Worm (Caenorhabditis elegans) whole organism, L3 larva: ENCODE measurements around the gene ptp-3.

Experiments
- R02D3.7 ChIP-seq: fragments of 150-350 bp; optimal IDR thresholded peaks from 2 replicates; lab custom pipeline; 2014; ENCODE audit warnings: missing biosample characterization, missing genetic modification characterization
- ZK546.5 ChIP-seq: sonication (generic microtip); optimal IDR thresholded peaks from 2 replicates; lab custom pipeline; 2017; ENCODE audit warnings: missing biosample characterization, missing genetic modification characterization
- aly-2 ChIP-seq: fragments of 150-350 bp; optimal IDR thresholded peaks from 2 replicates; lab custom pipeline; 2014; ENCODE audit warnings: missing biosample characterization, missing genetic modification characterization
- ama-1 ChIP-seq: fragments of 150-350 bp; optimal IDR thresholded peaks from 2 replicates; lab custom pipeline; 2018
- ceh-16 ChIP-seq: sonication (generic microtip); optimal IDR thresholded peaks from 2 replicates; lab custom pipeline; 2017; ENCODE audit warnings: missing biosample characterization, missing genetic modification characterization
- ceh-28 ChIP-seq: fragments of 150-350 bp; optimal IDR thresholded peaks from 2 replicates; lab custom pipeline; 2014; ENCODE audit warnings: missing biosample characterization, missing genetic modification reagents, missing genetic modification characterization
- ceh-9 ChIP-seq: sonication (generic microtip); optimal IDR thresholded peaks from 2 replicates; lab custom pipeline; 2018; ENCODE audit warnings: missing biosample characterization, missing genetic modification characterization
- daf-12 ChIP-seq: fragments of 150-350 bp; optimal IDR thresholded peaks from 2 replicates; lab custom pipeline; 2014; ENCODE audit warnings: missing biosample characterization, missing genetic modification reagents, missing genetic modification characterization
- egl-5 ChIP-seq: fragments of 150-350 bp; optimal IDR thresholded peaks from 2 replicates; lab custom pipeline; 2017; ENCODE audit warnings: missing biosample characterization, missing genetic modification reagents, missing genetic modification characterization, inconsistent platforms
- elt-2 ChIP-seq: sonication (generic microtip); optimal IDR thresholded peaks from 2 replicates; lab custom pipeline; 2016; ENCODE audit warnings: missing genetic modification reagents, mild to moderate bottlenecking, missing genetic modification characterization, missing compliant biosample characterization
- elt-3 ChIP-seq, 3 experiments: fragments of 150-350 bp in 1 of 3; sonication (generic microtip) in 2 of 3; optimal IDR thresholded peaks; 2 replicates in 2 of 3; 4 replicates in 1 of 3; lab custom pipeline; 2014 to 2017; ENCODE audit warnings: missing biosample characterization in 3 of 3, missing genetic modification characterization in 3 of 3
- eor-1 ChIP-seq, 2 experiments: fragments of 150-350 bp; optimal IDR thresholded peaks; 2 replicates each; lab custom pipeline; 2014 to 2018; ENCODE audit warnings: missing biosample characterization in 2 of 2, missing genetic modification characterization in 2 of 2
- fkh-10 ChIP-seq: sonication (generic microtip); optimal IDR thresholded peaks from 2 replicates; lab custom pipeline; 2017; ENCODE audit warnings: missing biosample characterization, missing genetic modification reagents, missing genetic modification characterization
- fkh-2 ChIP-seq: fragments of 150-350 bp; optimal IDR thresholded peaks from 2 replicates; lab custom pipeline; 2014; ENCODE audit warnings: missing biosample characterization, missing genetic modification reagents, missing genetic modification characterization
- fos-1 ChIP-seq: fragments of 150-350 bp; optimal IDR thresholded peaks from 2 replicates; lab custom pipeline; 2014; ENCODE audit warnings: missing biosample characterization, missing genetic modification characterization
- hmg-11 ChIP-seq: sonication (generic microtip); optimal IDR thresholded peaks from 2 replicates; lab custom pipeline; 2016; ENCODE audit warnings: missing genetic modification characterization, missing compliant biosample characterization
- jun-1 ChIP-seq: fragments of 150-350 bp; optimal IDR thresholded peaks from 2 replicates; lab custom pipeline; 2014; ENCODE audit warnings: missing biosample characterization, missing genetic modification reagents, missing genetic modification characterization
- lin-15B ChIP-seq: fragments of 150-350 bp; optimal IDR thresholded peaks from 2 replicates; lab custom pipeline; 2014; ENCODE audit warnings: missing biosample characterization, missing genetic modification characterization
- lin-39 ChIP-seq: fragments of 150-350 bp; optimal IDR thresholded peaks from 2 replicates; lab custom pipeline; 2018; ENCODE audit warnings: missing biosample characterization, missing genetic modification reagents, missing genetic modification characterization
- lsy-12 ChIP-seq: sonication (generic microtip); optimal IDR thresholded peaks from 2 replicates; lab custom pipeline; 2016; ENCODE audit warnings: mild to moderate bottlenecking, missing genetic modification characterization, missing compliant biosample characterization
- mdl-1 ChIP-seq: fragments of 150-350 bp; optimal IDR thresholded peaks from 2 replicates; lab custom pipeline; 2014; ENCODE audit warnings: missing biosample characterization, missing genetic modification characterization
- mml-1 ChIP-seq: fragments of 150-350 bp; sonication (generic microtip); optimal IDR thresholded peaks from 3 replicates; lab custom pipeline; 2014; ENCODE audit warnings: missing biosample characterization, missing genetic modification characterization
- nfya-1 ChIP-seq: sonication (generic microtip); optimal IDR thresholded peaks from 2 replicates; lab custom pipeline; 2017; ENCODE audit warnings: missing genetic modification characterization, mild to moderate bottlenecking, missing compliant biosample characterization, antibody characterized with exemption, moderate library complexity; ENCODE audit not compliant: insufficient read depth
- nhr-11 ChIP-seq: fragments of 150-350 bp; optimal IDR thresholded peaks from 2 replicates; lab custom pipeline; 2014; ENCODE audit warnings: missing biosample characterization, missing genetic modification characterization
- nhr-12 ChIP-seq: fragments of 150-350 bp; optimal IDR thresholded peaks from 2 replicates; lab custom pipeline; 2014; ENCODE audit warnings: missing biosample characterization, missing genetic modification characterization
- nhr-23 ChIP-seq: fragments of 150-350 bp; optimal IDR thresholded peaks from 2 replicates; lab custom pipeline; 2014; ENCODE audit warnings: missing biosample characterization, missing genetic modification reagents, missing genetic modification characterization
- nhr-237 ChIP-seq: fragments of 150-350 bp; optimal IDR thresholded peaks from 2 replicates; lab custom pipeline; 2014; ENCODE audit warnings: missing biosample characterization, missing genetic modification characterization
- nhr-25 ChIP-seq: sonication (generic microtip); optimal IDR thresholded peaks from 2 replicates; lab custom pipeline; 2017; ENCODE audit warnings: missing biosample characterization, missing genetic modification characterization
- nhr-43 ChIP-seq: sonication (generic microtip); optimal IDR thresholded peaks from 2 replicates; lab custom pipeline; 2016; ENCODE audit warnings: mild to moderate bottlenecking, missing genetic modification characterization, missing compliant biosample characterization; ENCODE audit not compliant: poor library complexity, severe bottlenecking
- nhr-67 ChIP-seq: fragments of 150-350 bp; optimal IDR thresholded peaks from 2 replicates; lab custom pipeline; 2014; ENCODE audit warnings: missing biosample characterization, missing genetic modification characterization
- nhr-76 ChIP-seq: fragments of 150-350 bp; sonication (generic microtip); optimal IDR thresholded peaks from 5 replicates; lab custom pipeline; 2014; ENCODE audit warnings: missing biosample characterization, missing genetic modification characterization
- snpc-4 ChIP-seq: fragments of 150-350 bp; optimal IDR thresholded peaks from 2 replicates; lab custom pipeline; 2014; ENCODE audit warnings: missing biosample characterization, missing genetic modification characterization
- tbx-2 ChIP-seq: sonication (generic microtip); optimal IDR thresholded peaks from 2 replicates; lab custom pipeline; 2016; ENCODE audit warnings: mild to moderate bottlenecking, missing genetic modification characterization, missing compliant biosample characterization
- unc-39 ChIP-seq: sonication (generic microtip); optimal IDR thresholded peaks from 4 replicates; lab custom pipeline; 2017; ENCODE audit warnings: missing biosample characterization, missing genetic modification characterization
- unc-62 ChIP-seq: fragments of 150-350 bp; sonication (generic microtip); optimal IDR thresholded peaks from 4 replicates; lab custom pipeline; 2014; ENCODE audit warnings: missing biosample characterization, missing genetic modification reagents, missing genetic modification characterization
- zag-1 ChIP-seq: fragments of 150-350 bp; optimal IDR thresholded peaks from 2 replicates; lab custom pipeline; 2014; ENCODE audit warnings: missing biosample characterization, missing genetic modification characterization
- ztf-11 ChIP-seq: fragments of 150-350 bp; optimal IDR thresholded peaks from 2 replicates; lab custom pipeline; 2014; ENCODE audit warnings: missing biosample characterization, missing genetic modification characterization

ptp-3 gene

ce11 chrII:10964748-10965147 is 10.6 kb upstream of the ptp-3 start:
- TF ChIP-seq ceh-28 (tag; lab: Kevin White, UChicago) (no peak), nhr-67 (tag; lab: Kevin White, UChicago) (no peak), ceh-9 (tag; lab: Kevin White, UChicago) (no peak), unc-62 (GFP tag; lab: Kevin White, UChicago) (no peak), elt-3 (tag; optimal IDR thresholded peaks at IDR 0.05; lab: Kevin White, UChicago) (no peak), aly-2 (tag; lab: Kevin White, UChicago) (no peak), nfya-1 (tag; lab: Kevin White, UChicago) (no peak), lin-15B (tag; lab: Kevin White, UChicago) (no peak), fkh-2 (tag; lab: Kevin White, UChicago) (no peak), mml-1 (tag; lab: Kevin White, UChicago) (no peak), nhr-237 (tag; lab: Kevin White, UChicago) (no peak), daf-12 (tag; lab: Kevin White, UChicago) (no peak), nhr-25 (tag; lab: Kevin White, UChicago) (no peak), hmg-11 (tag; lab: Kevin White, UChicago) (no peak), lsy-12 (no peak)

ce11 chrII:10970625-10971024 is 4.7 kb upstream of the ptp-3 start:
- TF ChIP-seq nhr-11 (tag; lab: Kevin White, UChicago) = no peak
- TF ChIP-seq nhr-25 (tag; lab: Kevin White, UChicago) = no peak
- TF ChIP-seq aly-2 (tag; lab: Kevin White, UChicago) = no peak
- TF ChIP-seq R02D3.7 = no peak
- TF ChIP-seq jun-1 (tag; lab: Kevin White, UChicago) = no peak
- no peak for TF ChIP-seq unc-39 (tag; lab: Kevin White, UChicago)
- TF ChIP-seq fos-1 (tag; lab: Kevin White, UChicago) = no peak
- TF ChIP-seq fkh-2 (tag; lab: Kevin White, UChicago) = no peak
- no peak for TF ChIP-seq mml-1 (tag; lab: Kevin White, UChicago)
- no peak for TF ChIP-seq nhr-237 (tag; lab: Kevin White, UChicago)
- TF ChIP-seq nhr-23 (tag; lab: Kevin White, UChicago) = no peak
- TF ChIP-seq ceh-16 = no peak
- TF ChIP-seq nhr-67 (tag; lab: Kevin White, UChicago) = no peak

ce11 chrII:10971677-10972076 is 3.7 kb upstream of the ptp-3 start:
- TF ChIP-seq eor-1 (tag; optimal IDR thresholded peaks at IDR 0.05; lab: Kevin White, UChicago) (no peak), ztf-11 (tag; lab: Kevin White, UChicago) (no peak), ceh-9 (tag; lab: Kevin White, UChicago) (no peak), fos-1 (tag; lab: Kevin White, UChicago) (no peak), mdl-1 (tag; lab: Kevin White, UChicago) (no peak), ama-1 (lab: Kevin White, UChicago) (no peak), nhr-43 (no peak), zag-1 (tag; lab: Kevin White, UChicago) (no peak), nhr-76 (tag; lab: Kevin White, UChicago) (no peak), elt-2 (tag; lab: Kevin White, UChicago) (no peak), fkh-10 (no peak), ceh-16 (no peak), nhr-25 (tag; lab: Kevin White, UChicago) (no peak), elt-3 (tag; optimal IDR thresholded peaks at IDR 0.05; lab: Kevin White, UChicago) (no peak), fkh-2 (tag; lab: Kevin White, UChicago) (no peak)

- TF ChIP-seq elt-3 (tag; optimal IDR thresholded peaks at IDR 0.05; lab: Kevin White, UChicago) (no peak), ceh-16 (no peak), ceh-28 (tag; lab: Kevin White, UChicago) (no peak), ztf-11 (tag; lab: Kevin White, UChicago) (no peak), unc-39 (tag; lab: Kevin White, UChicago) (no peak), nfya-1 (tag; lab: Kevin White, UChicago) (peak; percentile 35), lin-39 (peak; percentile 50), nhr-237 (tag; lab: Kevin White, UChicago) (no peak), tbx-2 (tag; lab: Kevin White, UChicago) (no peak), ZK546.5 (tag; lab: Kevin White, UChicago) (no peak), nhr-12 (no peak), lsy-12 (no peak), hmg-11 (tag; lab: Kevin White, UChicago) (no peak), snpc-4 (tag; lab: Kevin White, UChicago) (no peak), egl-5 (peak; percentile 56), eor-1 (tag; optimal IDR thresholded peaks at IDR 0.05; lab: Kevin White, UChicago) (no peak), ceh-9 (tag; lab: Kevin White, UChicago) (no peak)
These were observed 6.7 kb downstream of the ptp-3 start for ce11 chrII:10982017-10982416.
